Fruit fly (Drosophila melanogaster): Measurements from ENCODE around the gene Hsc70-4.
A peak's percentile ranks its signal among the peaks of the same experiment; 100 is the strongest.

Gene Hsc70-4

dm6 chr3R:15229329-15229876 is 13.1 kb upstream of the Hsc70-4 start, which contains the start of the genes Art3 and mRpS10 (continued):
- TF ChIP-seq Xbp1 (GFP tag; optimal IDR thresholded peaks at IDR 0.05): peak; percentile 100
- peak; percentile 100 for TF ChIP-seq sens (GFP tag)
- peak; percentile 100 for TF ChIP-seq vvl (GFP tag; IDR thresholded peaks at IDR 0.05)
- peak; percentile 100 for TF ChIP-seq gro (GFP tag; optimal IDR thresholded peaks at IDR 0.05)
- TF ChIP-seq CG5180 (GFP tag; optimal IDR thresholded peaks at IDR 0.05): peak; percentile 94
- peak; percentile 99 for TF ChIP-seq CG7987 (GFP tag; optimal IDR thresholded peaks at IDR 0.05)
- peak; percentile 100 for TF ChIP-seq pnt (GFP tag; optimal IDR thresholded peaks at IDR 0.05)
- TF ChIP-seq crc (GFP tag; optimal IDR thresholded peaks at IDR 0.05): peak; percentile 99
- no peak for TF ChIP-seq CG1832 (GFP tag; optimal IDR thresholded peaks at IDR 0.05)
- TF ChIP-seq pan (optimal IDR thresholded peaks at IDR 0.05): peak in 1 of 2 experiments; percentile 82
- TF ChIP-seq pan (GFP tag; optimal IDR thresholded peaks at IDR 0.05 in 1 of 2, IDR thresholded peaks at IDR 0.05 in 1 of 2): peak; percentile 84 to 100
- TF ChIP-seq D19B (GFP tag; optimal IDR thresholded peaks at IDR 0.05): peak; percentile 100
- TF ChIP-seq CG6765 (GFP tag; optimal IDR thresholded peaks at IDR 0.05): peak; percentile 99
- TF ChIP-seq Max (GFP tag; optimal IDR thresholded peaks at IDR 0.05): peak; percentile 100
- TF ChIP-seq ac (GFP tag; optimal IDR thresholded peaks at IDR 0.05): peak; percentile 100
- TF ChIP-seq CG8290 (GFP tag; optimal IDR thresholded peaks at IDR 0.05): peak; percentile 100
- TF ChIP-seq CG8290 (tag; optimal IDR thresholded peaks at IDR 0.05): peak; percentile 99 to 100
- TF ChIP-seq MTF-1 (GFP tag; optimal IDR thresholded peaks at IDR 0.05; ENCODE audit: borderline replicate concordance): peak; percentile 100
- TF ChIP-seq Sox102F (GFP tag; optimal IDR thresholded peaks at IDR 0.05): peak; percentile 100
- peak; percentile 99 for TF ChIP-seq vfl (GFP tag; optimal IDR thresholded peaks at IDR 0.05)
- no peak for TF ChIP-seq Tbp (GFP tag; optimal IDR thresholded peaks at IDR 0.05)
- TF ChIP-seq bab2 (GFP tag; optimal IDR thresholded peaks at IDR 0.05): peak; percentile 100
- peak; percentile 96 for TF ChIP-seq CG15073 (GFP tag; optimal IDR thresholded peaks at IDR 0.05)
- peak; percentile 100 for TF ChIP-seq CG11247 (GFP tag; IDR thresholded peaks at IDR 0.05)
- TF ChIP-seq crol (GFP tag; IDR thresholded peaks at IDR 0.05): peak; percentile 93
- TF ChIP-seq sob (GFP tag; IDR thresholded peaks at IDR 0.05): peak; percentile 100
- peak; percentile 100 for TF ChIP-seq Hmr (GFP tag; optimal IDR thresholded peaks at IDR 0.05)
- TF ChIP-seq B-H2 (GFP tag; optimal IDR thresholded peaks at IDR 0.05): peak; percentile 100
- peak; percentile 100 for TF ChIP-seq Dek (tag; optimal IDR thresholded peaks at IDR 0.05)
- TF ChIP-seq bsh (GFP tag; optimal IDR thresholded peaks at IDR 0.05): peak in 1 of 2 experiments; percentile 100
- peak; percentile 99 for TF ChIP-seq CG9876 (GFP tag; optimal IDR thresholded peaks at IDR 0.05)
- peak; percentile 100 for TF ChIP-seq CG4617 (GFP tag; optimal IDR thresholded peaks at IDR 0.05; ENCODE audit: borderline replicate concordance)
- TF ChIP-seq HLH54F (GFP tag; optimal IDR thresholded peaks at IDR 0.05): peak; percentile 100
- peak; percentile 100 for TF ChIP-seq Asciz (GFP tag; optimal IDR thresholded peaks at IDR 0.05)
- TF ChIP-seq CG7372 (GFP tag; IDR thresholded peaks at IDR 0.05): peak; percentile 100
- TF ChIP-seq sug (tag; optimal IDR thresholded peaks at IDR 0.05): peak; percentile 100
- TF ChIP-seq CG17359 (tag; optimal IDR thresholded peaks at IDR 0.05): peak; percentile 100
- TF ChIP-seq bbx (GFP tag; IDR thresholded peaks at IDR 0.05; ENCODE audit: partially characterized antibody): no peak
- peak; percentile 99 for TF ChIP-seq CG10431 (GFP tag; optimal IDR thresholded peaks at IDR 0.05)
- TF ChIP-seq Antp (GFP tag; optimal IDR thresholded peaks at IDR 0.05): peak; percentile 100
- peak; percentile 100 for TF ChIP-seq CG33213 (GFP tag; optimal IDR thresholded peaks at IDR 0.05)
- TF ChIP-seq pb (GFP tag; optimal IDR thresholded peaks at IDR 0.05): peak; percentile 100
- peak; percentile 99 for TF ChIP-seq CG9215 (GFP tag; IDR thresholded peaks at IDR 0.05)
- TF ChIP-seq CG6854 (GFP tag; optimal IDR thresholded peaks at IDR 0.05): peak; percentile 99
- peak; percentile 100 for TF ChIP-seq CG3726 (GFP tag; IDR thresholded peaks at IDR 0.05)
- peak; percentile 94 for TF ChIP-seq CG2116 (GFP tag; optimal IDR thresholded peaks at IDR 0.05)
- peak; percentile 100 for TF ChIP-seq CG5245 (GFP tag; optimal IDR thresholded peaks at IDR 0.05)
- TF ChIP-seq CG3407 (GFP tag; optimal IDR thresholded peaks at IDR 0.05): peak; percentile 99
- TF ChIP-seq CTCF (GFP tag; optimal IDR thresholded peaks at IDR 0.05): peak; percentile 82
- TF ChIP-seq Side (GFP tag; optimal IDR thresholded peaks at IDR 0.05): peak; percentile 100
- TF ChIP-seq tio (GFP tag; optimal IDR thresholded peaks at IDR 0.05): peak; percentile 100
